Worm (Caenorhabditis elegans): ENCODE measurements around the gene Y24F12A.1.

The Y24F12A.1 gene

ce11 chrIV:11604909-11605308 lies at the start of gene Y24F12A.1, which contains the start of gene ragc-1:
Y24F12A.1 (plus strand) TSS chrIV:11605254.
ragc-1 (minus strand) TSS chrIV:11604933.
- TF ChIP-seq pha-4 (tag; optimal IDR thresholded peaks at IDR 0.05) (peak; percentile 84), R02D3.7 (tag; optimal IDR thresholded peaks at IDR 0.05) (no peak), nhr-76 (tag; optimal IDR thresholded peaks at IDR 0.05) (no peak), ama-1 (optimal IDR thresholded peaks at IDR 0.05) (no peak), nfya-1 (tag; optimal IDR thresholded peaks at IDR 0.05; ENCODE audit: insufficient read depth) (peak; percentile 59), snpc-4 (tag; optimal IDR thresholded peaks at IDR 0.05) (peak; percentile 71), nhr-23 (tag; optimal IDR thresholded peaks at IDR 0.05) (peak; percentile 19), egl-5 (tag; optimal IDR thresholded peaks at IDR 0.05) (peak; percentile 42), elt-2 (tag; optimal IDR thresholded peaks at IDR 0.05) (peak; percentile 47), ztf-11 (tag; optimal IDR thresholded peaks at IDR 0.05) (no peak), lin-15B (tag; optimal IDR thresholded peaks at IDR 0.05) (peak; percentile 42), lin-39 (tag; optimal IDR thresholded peaks at IDR 0.05) (peak; percentile 37), ceh-9 (tag; optimal IDR thresholded peaks at IDR 0.05) (no peak), ceh-28 (tag; optimal IDR thresholded peaks at IDR 0.05) (no peak)

ce11 chrIV:11561677-11562076 lies 43.4 kb upstream of the Y24F12A.1 start, which contains the start of gene F12F6.7:
F12F6.7 (minus strand) TSS chrIV:11561833.
- TF ChIP-seq aly-2 (tag; optimal IDR thresholded peaks at IDR 0.05), result peak; percentile 79
- no peak for TF ChIP-seq skn-1 (tag; optimal IDR thresholded peaks at IDR 0.05)
- TF ChIP-seq ZK546.5 (tag; optimal IDR thresholded peaks at IDR 0.05), result no peak
- no peak for TF ChIP-seq nhr-237 (tag; optimal IDR thresholded peaks at IDR 0.05)
- TF ChIP-seq unc-39 (tag; optimal IDR thresholded peaks at IDR 0.05), result no peak
- no peak for TF ChIP-seq fkh-10 (GFP tag; optimal IDR thresholded peaks at IDR 0.05)
- TF ChIP-seq fkh-2 (tag; optimal IDR thresholded peaks at IDR 0.05), result no peak
- no peak for TF ChIP-seq eor-1 (tag; optimal IDR thresholded peaks at IDR 0.05)
- TF ChIP-seq nhr-76 (tag; optimal IDR thresholded peaks at IDR 0.05), result no peak

- TF ChIP-seq ztf-11 (tag; optimal IDR thresholded peaks at IDR 0.05) (no peak), unc-39 (tag; optimal IDR thresholded peaks at IDR 0.05) (no peak), skn-1 (tag; optimal IDR thresholded peaks at IDR 0.05) (no peak), ztf-4 (tag; optimal IDR thresholded peaks at IDR 0.05) (no peak), elt-3 (tag; optimal IDR thresholded peaks at IDR 0.05) (no peak), R02D3.7 (tag; optimal IDR thresholded peaks at IDR 0.05) (no peak), ZK546.5 (tag; optimal IDR thresholded peaks at IDR 0.05) (no peak), fkh-10 (GFP tag; optimal IDR thresholded peaks at IDR 0.05) (no peak), mml-1 (tag; optimal IDR thresholded peaks at IDR 0.05) (no peak), elt-1 (tag; optimal IDR thresholded peaks at IDR 0.05) (no peak), mdl-1 (tag; optimal IDR thresholded peaks at IDR 0.05) (no peak)
Observed at ce11 chrIV:11563090-11563489, 42.0 kb upstream of the Y24F12A.1 start.

- TF ChIP-seq nhr-237 (tag; optimal IDR thresholded peaks at IDR 0.05), result no peak
Observed at ce11 chrIV:11565022-11565421, 40.0 kb upstream of the Y24F12A.1 start.

ce11 chrIV:11566146-11566545 lies 38.9 kb upstream of the Y24F12A.1 start, which contains the start of gene sec-24.1:
sec-24.1 (minus strand) TSS chrIV:11566194.
- TF ChIP-seq unc-62 (GFP tag; optimal IDR thresholded peaks at IDR 0.05) (no peak), daf-12 (tag; optimal IDR thresholded peaks at IDR 0.05) (no peak), lin-15B (tag; optimal IDR thresholded peaks at IDR 0.05) (peak; percentile 78), ama-1 (optimal IDR thresholded peaks at IDR 0.05) (no peak), elt-1 (tag; optimal IDR thresholded peaks at IDR 0.05) (peak; percentile 40), mdl-1 (tag; optimal IDR thresholded peaks at IDR 0.05) (peak; percentile 36), jun-1 (tag; optimal IDR thresholded peaks at IDR 0.05) (peak; percentile 68), ZK546.5 (tag; optimal IDR thresholded peaks at IDR 0.05) (no peak), snpc-4 (tag; optimal IDR thresholded peaks at IDR 0.05) (peak; percentile 67), elt-2 (tag; optimal IDR thresholded peaks at IDR 0.05) (peak; percentile 54), mml-1 (tag; optimal IDR thresholded peaks at IDR 0.05) (no peak), zag-1 (tag; optimal IDR thresholded peaks at IDR 0.05) (peak; percentile 15), ceh-16 (tag; optimal IDR thresholded peaks at IDR 0.05) (no peak), ztf-4 (tag; optimal IDR thresholded peaks at IDR 0.05) (no peak), nfya-1 (tag; optimal IDR thresholded peaks at IDR 0.05; ENCODE audit: insufficient read depth) (peak; percentile 97), nhr-76 (tag; optimal IDR thresholded peaks at IDR 0.05) (no peak), nhr-23 (tag; optimal IDR thresholded peaks at IDR 0.05) (peak; percentile 93), nhr-28 (tag; optimal IDR thresholded peaks at IDR 0.05) (no peak), ceh-82 (tag; optimal IDR thresholded peaks at IDR 0.05) (peak; percentile 90), lsy-12 (tag; optimal IDR thresholded peaks at IDR 0.05) (peak; percentile 89), pqm-1 (tag; optimal IDR thresholded peaks at IDR 0.05) (peak; percentile 65), R02D3.7 (tag; optimal IDR thresholded peaks at IDR 0.05) (peak; percentile 87), ceh-28 (tag; optimal IDR thresholded peaks at IDR 0.05) (peak; percentile 78), unc-39 (tag; optimal IDR thresholded peaks at IDR 0.05) (no peak), egl-5 (tag; optimal IDR thresholded peaks at IDR 0.05) (peak; percentile 58), tbx-2 (tag; optimal IDR thresholded peaks at IDR 0.05) (peak; percentile 61), nhr-43 (tag; optimal IDR thresholded peaks at IDR 0.05; ENCODE audit: poor library complexity, severe bottlenecking) (peak; percentile 93), lin-39 (tag; optimal IDR thresholded peaks at IDR 0.05) (peak; percentile 88), eor-1 (tag; optimal IDR thresholded peaks at IDR 0.05) (no peak), nhr-12 (tag; optimal IDR thresholded peaks at IDR 0.05) (no peak), nhr-25 (tag; optimal IDR thresholded peaks at IDR 0.05) (peak; percentile 84), fos-1 (tag; optimal IDR thresholded peaks at IDR 0.05) (peak; percentile 31), elt-3 (tag; optimal IDR thresholded peaks at IDR 0.05) (peak in 1 of 3 experiments; percentile 67), sea-2 (GFP tag; optimal IDR thresholded peaks at IDR 0.05) (no peak)
